Worm (Caenorhabditis elegans): ENCODE measurements around the gene T09A12.1.
A peak's percentile ranks its signal among the peaks of the same experiment; 100 is the strongest.

Gene T09A12.1

ce11 chrIV:8205272-8206098 lies 38.7 kb upstream of the T09A12.1 start, which contains the start of gene hgrs-1:
Gene hgrs-1 (minus strand): TSS chrIV:8206048.
- TF ChIP-seq sem-4 (tag; optimal IDR thresholded peaks at IDR 0.05): no peak
- TF ChIP-seq unc-62 (GFP tag; optimal IDR thresholded peaks at IDR 0.05): no peak
- TF ChIP-seq C34F6.9 (tag; optimal IDR thresholded peaks at IDR 0.05): peak; percentile 46
- TF ChIP-seq fos-1 (tag; optimal IDR thresholded peaks at IDR 0.05): peak; percentile 43
- TF ChIP-seq lin-39 (tag; optimal IDR thresholded peaks at IDR 0.05): no peak

- TF ChIP-seq unc-55 (GFP tag; optimal IDR thresholded peaks at IDR 0.05) (no peak), nhr-129 (tag; optimal IDR thresholded peaks at IDR 0.05) (no peak), elt-1 (tag; optimal IDR thresholded peaks at IDR 0.05) (no peak), egl-27 (tag; optimal IDR thresholded peaks at IDR 0.05) (no peak), fos-1 (tag; optimal IDR thresholded peaks at IDR 0.05) (no peak), sma-3 (GFP tag; optimal IDR thresholded peaks at IDR 0.05) (no peak), lin-11 (tag; optimal IDR thresholded peaks at IDR 0.05) (no peak), mdl-1 (tag; optimal IDR thresholded peaks at IDR 0.05) (no peak), lin-39 (tag; optimal IDR thresholded peaks at IDR 0.05) (no peak), elt-3 (tag; optimal IDR thresholded peaks at IDR 0.05) (no peak), snpc-4 (tag; optimal IDR thresholded peaks at IDR 0.05) (no peak), skn-1 (tag; optimal IDR thresholded peaks at IDR 0.05) (no peak)
Observed at ce11 chrIV:8206314-8206713, 37.9 kb upstream of the T09A12.1 start, which contains the start of gene svh-1. Gene svh-1 (plus strand): TSS chrIV:8206614.

ce11 chrIV:8208855-8209254 lies 35.4 kb upstream of the T09A12.1 start:
- TF ChIP-seq nhr-12 (tag; optimal IDR thresholded peaks at IDR 0.05) (no peak), peb-1 (tag; optimal IDR thresholded peaks at IDR 0.05) (no peak), skn-1 (tag; optimal IDR thresholded peaks at IDR 0.05) (no peak), ztf-4 (tag; optimal IDR thresholded peaks at IDR 0.05) (no peak), sma-9 (GFP tag; optimal IDR thresholded peaks at IDR 0.05) (no peak), sma-9 (tag; optimal IDR thresholded peaks at IDR 0.05) (no peak), nhr-237 (tag; optimal IDR thresholded peaks at IDR 0.05) (no peak)

- TF ChIP-seq crh-2 (tag; optimal IDR thresholded peaks at IDR 0.05) (no peak), lin-11 (tag; optimal IDR thresholded peaks at IDR 0.05) (no peak), ceh-82 (tag; optimal IDR thresholded peaks at IDR 0.05) (no peak), sma-3 (GFP tag; optimal IDR thresholded peaks at IDR 0.05) (no peak), nhr-23 (tag; optimal IDR thresholded peaks at IDR 0.05) (no peak), nhr-77 (tag; optimal IDR thresholded peaks at IDR 0.05) (no peak), nhr-237 (tag; optimal IDR thresholded peaks at IDR 0.05) (no peak), mbf-1 (tag; optimal IDR thresholded peaks at IDR 0.05) (no peak), mdl-1 (tag; optimal IDR thresholded peaks at IDR 0.05) (no peak), lin-13 (GFP tag; optimal IDR thresholded peaks at IDR 0.05) (no peak), alr-1 (tag; optimal IDR thresholded peaks at IDR 0.05) (no peak), unc-39 (tag; optimal IDR thresholded peaks at IDR 0.05) (no peak), zag-1 (tag; optimal IDR thresholded peaks at IDR 0.05) (no peak), fos-1 (tag; optimal IDR thresholded peaks at IDR 0.05) (no peak), nhr-10 (tag; optimal IDR thresholded peaks at IDR 0.05) (no peak), Y55F3AM.14 (GFP tag; optimal IDR thresholded peaks at IDR 0.05) (no peak), gmeb-1 (tag; optimal IDR thresholded peaks at IDR 0.05) (no peak), mab-5 (tag; optimal IDR thresholded peaks at IDR 0.05) (no peak)
Observed at ce11 chrIV:8210300-8210699, 33.9 kb upstream of the T09A12.1 start, which contains the start of gene C07G1.6. Gene C07G1.6 (minus strand): TSS chrIV:8210400.

ce11 chrIV:8211747-8212146 lies 32.5 kb upstream of the T09A12.1 start, which contains the start of gene C07G1.7:
Gene C07G1.7 (minus strand): TSS chrIV:8211847.
- no peak for TF ChIP-seq skn-1 (tag; optimal IDR thresholded peaks at IDR 0.05)
- no peak for TF ChIP-seq sma-9 (GFP tag; optimal IDR thresholded peaks at IDR 0.05)
- no peak for TF ChIP-seq sma-9 (tag; optimal IDR thresholded peaks at IDR 0.05)
- TF ChIP-seq nhr-6 (tag; optimal IDR thresholded peaks at IDR 0.05): no peak
- TF ChIP-seq elt-1 (tag; optimal IDR thresholded peaks at IDR 0.05): no peak
- no peak for TF ChIP-seq lin-13 (GFP tag; optimal IDR thresholded peaks at IDR 0.05)
- no peak for TF ChIP-seq ztf-11 (tag; optimal IDR thresholded peaks at IDR 0.05)
- no peak for TF ChIP-seq nhr-23 (tag; optimal IDR thresholded peaks at IDR 0.05)
- TF ChIP-seq ztf-4 (tag; optimal IDR thresholded peaks at IDR 0.05): no peak
- no peak for TF ChIP-seq C34F6.9 (tag; optimal IDR thresholded peaks at IDR 0.05)
- TF ChIP-seq lsy-2 (tag; optimal IDR thresholded peaks at IDR 0.05): no peak
- TF ChIP-seq gmeb-1 (tag; optimal IDR thresholded peaks at IDR 0.05): no peak
